Fruit fly (Drosophila melanogaster) whole organism, embryonic: ENCODE results near the gene Dhdds.

Experiments
- Aef1 ChIP-seq: fragments of 200-800 bp; sonication (Bioruptor generic); IDR thresholded peaks from 3 replicates; pipeline ENCODE4 v1.3.6; 2022; ENCODE audit warnings: missing biosample characterization, missing genetic modification characterization
- Asciz ChIP-seq: fragments of 200-800 bp; sonication (Bioruptor generic); optimal IDR thresholded peaks from 2 replicates; lab custom pipeline; 2017; ENCODE audit warnings: missing biosample characterization, mild to moderate bottlenecking, missing genetic modification characterization, missing genetic modification reagents
- Blimp-1 ChIP-seq: fragments of 200-800 bp; sonication (Bioruptor generic); optimal IDR thresholded peaks from 3 replicates; lab custom pipeline; 2018; ENCODE audit warnings: missing biosample characterization, missing genetic modification characterization, mild to moderate bottlenecking, moderate library complexity, missing genetic modification reagents
- CG11723 ChIP-seq: fragments of 200-800 bp; sonication (Bioruptor generic); optimal IDR thresholded peaks from 2 replicates; lab custom pipeline; 2017; ENCODE audit warnings: missing biosample characterization, mild to moderate bottlenecking, missing genetic modification characterization
- CG12219 ChIP-seq: fragments of 200-800 bp; sonication (Bioruptor generic); optimal IDR thresholded peaks from 3 replicates; lab custom pipeline; 2018; ENCODE audit warnings: missing biosample characterization, mild to moderate bottlenecking, missing genetic modification characterization
- CG1233 ChIP-seq: fragments of 200-800 bp; sonication (Bioruptor generic); optimal IDR thresholded peaks from 4 replicates; lab custom pipeline; 2018; ENCODE audit warnings: missing biosample characterization, mild to moderate bottlenecking, missing genetic modification characterization
- CG12942 ChIP-seq: fragments of 200-800 bp; sonication (Bioruptor generic); optimal IDR thresholded peaks from 3 replicates; lab custom pipeline; 2016; ENCODE audit warnings: missing biosample characterization, missing genetic modification characterization
- CG17612 ChIP-seq: fragments of 200-800 bp; sonication (Bioruptor generic); IDR thresholded peaks from 2 replicates; pipeline ENCODE4 v1.3.6; 2022; ENCODE audit warnings: missing biosample characterization, missing genetic modification characterization
- CG2116 ChIP-seq: fragments of 200-800 bp; sonication (Bioruptor generic); optimal IDR thresholded peaks from 3 replicates; lab custom pipeline; 2018; ENCODE audit warnings: missing biosample characterization, mild to moderate bottlenecking, missing genetic modification characterization
- CG31441 ChIP-seq: fragments of 200-800 bp; sonication (Bioruptor generic); IDR thresholded peaks from 2 replicates; pipeline ENCODE4 v1.3.6; 2022; ENCODE audit warnings: missing biosample characterization, missing genetic modification characterization
- CG32767 ChIP-seq: fragments of 200-800 bp; sonication (Bioruptor generic); IDR thresholded peaks from 2 replicates; pipeline ENCODE4 v1.3.6; 2022; ENCODE audit warnings: missing biosample characterization, missing genetic modification characterization
- CG3281 ChIP-seq: fragments of 200-800 bp; sonication (Bioruptor generic); optimal IDR thresholded peaks from 3 replicates; lab custom pipeline; 2017; ENCODE audit warnings: missing biosample characterization, mild to moderate bottlenecking, missing genetic modification characterization
- CG3407 ChIP-seq: fragments of 200-800 bp; sonication (Bioruptor generic); optimal IDR thresholded peaks from 2 replicates; lab custom pipeline; 2018; ENCODE audit warnings: missing biosample characterization, mild to moderate bottlenecking, missing genetic modification characterization
- CG43689 ChIP-seq: fragments of 200-800 bp; sonication (Bioruptor generic); IDR thresholded peaks from 2 replicates; pipeline ENCODE4 v1.3.6; 2022; ENCODE audit warnings: missing biosample characterization, missing genetic modification characterization
- CG4854 ChIP-seq: fragments of 200-800 bp; sonication (Bioruptor generic); optimal IDR thresholded peaks from 2 replicates; lab custom pipeline; 2016; ENCODE audit warnings: missing biosample characterization, missing genetic modification characterization, inconsistent platforms
- CG8089 ChIP-seq: fragments of 200-800 bp; sonication (Bioruptor generic); optimal IDR thresholded peaks from 3 replicates; lab custom pipeline; 2016; ENCODE audit warnings: missing biosample characterization, missing genetic modification characterization
- CG8478 ChIP-seq: fragments of >200 bp; optimal IDR thresholded peaks from 2 replicates; lab custom pipeline; 2018
- Dbx ChIP-seq: fragments of 200-800 bp; sonication (Bioruptor generic); IDR thresholded peaks from 3 replicates; pipeline ENCODE4 v1.3.6; 2022; ENCODE audit warnings: missing biosample characterization, missing genetic modification characterization
- Dref ChIP-seq: fragments of 200-800 bp; sonication (Bioruptor generic); IDR thresholded peaks from 2 replicates; pipeline ENCODE4 v1.3.6; 2022; ENCODE audit warnings: missing biosample characterization, missing genetic modification characterization
- H2.0 ChIP-seq: fragments of 200-800 bp; sonication (Bioruptor generic); IDR thresholded peaks from 2 replicates; pipeline ENCODE4 v1.3.6; 2022; ENCODE audit warnings: missing biosample characterization, missing genetic modification characterization
- Hr51 ChIP-seq, 2 experiments: fragments of 200-800 bp; sonication (Bioruptor generic); optimal IDR thresholded peaks; 2 replicates in 1 of 2; 3 replicates in 1 of 2; lab custom pipeline; 2016 to 2018; ENCODE audit warnings: missing biosample characterization in 2 of 2, missing genetic modification characterization in 2 of 2, mild to moderate bottlenecking in 1 of 2, moderate library complexity in 1 of 2
- Kr ChIP-seq: fragments of 200-800 bp; sonication (Bioruptor generic); optimal IDR thresholded peaks from 2 replicates; lab custom pipeline; 2017; ENCODE audit warnings: missing biosample characterization, mild to moderate bottlenecking, missing genetic modification characterization
- Mad ChIP-seq: fragments of 200-800 bp; sonication (Bioruptor generic); optimal IDR thresholded peaks from 2 replicates; lab custom pipeline; 2016; ENCODE audit warnings: missing biosample characterization, missing genetic modification characterization
- Meics ChIP-seq: fragments of 200-800 bp; sonication (Bioruptor generic); optimal IDR thresholded peaks from 2 replicates; lab custom pipeline; 2017; ENCODE audit warnings: missing biosample characterization, mild to moderate bottlenecking, missing genetic modification characterization
- Poxn ChIP-seq: fragments of 200-800 bp; sonication (Bioruptor generic); IDR thresholded peaks from 2 replicates; pipeline ENCODE4 v1.3.6; 2022; ENCODE audit warnings: missing biosample characterization, missing genetic modification characterization
- Six4 ChIP-seq: fragments of 200-800 bp; sonication (Bioruptor generic); optimal IDR thresholded peaks from 2 replicates; lab custom pipeline; 2016; ENCODE audit warnings: missing biosample characterization, missing genetic modification characterization
- Ssrp ChIP-seq: fragments of 200-800 bp; sonication (Bioruptor generic); optimal IDR thresholded peaks from 2 replicates; lab custom pipeline; 2018; ENCODE audit warnings: missing biosample characterization, mild to moderate bottlenecking, missing genetic modification characterization, moderate library complexity
- al ChIP-seq: fragments of 200-800 bp; sonication (Bioruptor generic); IDR thresholded peaks from 2 replicates; pipeline ENCODE4 v1.3.6; 2022; ENCODE audit warnings: missing biosample characterization, missing genetic modification characterization
- chm ChIP-seq: fragments of 200-800 bp; sonication (Bioruptor generic); IDR thresholded peaks from 2 replicates; pipeline ENCODE4 v1.3.6; 2022; ENCODE audit warnings: missing biosample characterization, missing genetic modification characterization
- ci ChIP-seq: fragments of 200-800 bp; sonication (Bioruptor generic); IDR thresholded peaks from 3 replicates; pipeline ENCODE4 v1.3.6; 2022; ENCODE audit warnings: missing biosample characterization, missing genetic modification characterization
- croc ChIP-seq: fragments of 200-800 bp; sonication (Bioruptor generic); conservative IDR thresholded peaks from 3 replicates; pipeline ENCODE4 v1.3.6; 2022; ENCODE audit warnings: missing biosample characterization, missing genetic modification characterization
- crp ChIP-seq, 2 experiments: fragments of 200-800 bp; sonication (Bioruptor generic); optimal IDR thresholded peaks; 2 replicates in 1 of 2; 3 replicates in 1 of 2; lab custom pipeline; 2017; ENCODE audit warnings: missing biosample characterization in 2 of 2, missing genetic modification characterization in 2 of 2, mild to moderate bottlenecking in 1 of 2, moderate library complexity in 1 of 2
- dm ChIP-seq: fragments of 200-800 bp; sonication (Bioruptor generic); optimal IDR thresholded peaks from 3 replicates; lab custom pipeline; 2016; ENCODE audit warnings: missing biosample characterization, missing genetic modification characterization
- ems ChIP-seq: fragments of 200-800 bp; sonication (Bioruptor generic); optimal IDR thresholded peaks from 3 replicates; lab custom pipeline; 2016; ENCODE audit warnings: missing biosample characterization, missing genetic modification characterization
- esg ChIP-seq: fragments of 200-800 bp; sonication (Bioruptor generic); conservative IDR thresholded peaks from 2 replicates; pipeline ENCODE4 v1.3.6; 2022; ENCODE audit warnings: missing biosample characterization, missing genetic modification characterization
- fd96Cb ChIP-seq: fragments of 200-800 bp; sonication (Bioruptor generic); optimal IDR thresholded peaks from 2 replicates; lab custom pipeline; 2018; ENCODE audit warnings: missing biosample characterization, mild to moderate bottlenecking, missing genetic modification characterization, moderate library complexity
- hkb ChIP-seq, 2 experiments: fragments of 200-800 bp in 1 of 2; fragments of >200 bp in 1 of 2; sonication (Bioruptor generic) in 1 of 2; IDR thresholded peaks in 1 of 2; optimal IDR thresholded peaks in 1 of 2; 2 replicates each; pipeline versions ENCODE4 v1.3.6 to Lab custom; 2017 to 2022; ENCODE audit warnings: missing biosample characterization in 1 of 2, missing genetic modification characterization in 1 of 2
- hth ChIP-seq: fragments of >200 bp; optimal IDR thresholded peaks from 2 replicates; lab custom pipeline; 2017; ENCODE audit warnings: inconsistent platforms
- inv ChIP-seq: fragments of 200-800 bp; sonication (Bioruptor generic); IDR thresholded peaks from 2 replicates; pipeline ENCODE4 v1.3.6; 2022; ENCODE audit warnings: missing biosample characterization, missing genetic modification characterization; ENCODE audit not compliant: partially characterized antibody
- kay ChIP-seq: fragments of 200-800 bp; sonication (Bioruptor generic); optimal IDR thresholded peaks from 2 replicates; lab custom pipeline; 2016; ENCODE audit warnings: missing biosample characterization, missing genetic modification characterization
- ken ChIP-seq: fragments of 200-800 bp; sonication (Bioruptor generic); IDR thresholded peaks from 3 replicates; pipeline ENCODE4 v1.3.6; 2022; ENCODE audit warnings: missing biosample characterization, missing genetic modification characterization
- pan ChIP-seq, 4 experiments: fragments of >200 bp in 3 of 4; fragments of 200-800 bp in 1 of 4; sonication (Bioruptor generic) in 1 of 4; optimal IDR thresholded peaks in 3 of 4; IDR thresholded peaks in 1 of 4; 2 replicates each; pipeline versions ENCODE4 v1.3.6 to Lab custom; 2017 to 2022; ENCODE audit warnings: missing biosample characterization in 2 of 4, missing genetic modification characterization in 2 of 4, mixed read lengths in 1 of 4
- pfk ChIP-seq: fragments of 200-800 bp; sonication (Bioruptor generic); optimal IDR thresholded peaks from 2 replicates; lab custom pipeline; 2018; ENCODE audit warnings: missing biosample characterization, mild to moderate bottlenecking, missing genetic modification characterization, moderate library complexity
- pnt ChIP-seq: fragments of 200-800 bp; sonication (Bioruptor generic); optimal IDR thresholded peaks from 3 replicates; lab custom pipeline; 2016; ENCODE audit warnings: missing biosample characterization, missing genetic modification characterization
- prd ChIP-seq, 3 experiments: fragments of >200 bp in 2 of 3; fragments of 200-800 bp in 1 of 3; sonication (Bioruptor generic) in 1 of 3; optimal IDR thresholded peaks in 2 of 3; IDR thresholded peaks in 1 of 3; 2 replicates in 2 of 3; 3 replicates in 1 of 3; pipeline versions ENCODE4 v1.3.6 to Lab custom; 2017 to 2022; ENCODE audit warnings: missing biosample characterization in 1 of 3, missing genetic modification characterization in 1 of 3
- psq ChIP-seq: fragments of 200-800 bp; sonication (Bioruptor generic); optimal IDR thresholded peaks from 2 replicates; lab custom pipeline; 2017; ENCODE audit warnings: missing biosample characterization, missing genetic modification characterization
- slou ChIP-seq: fragments of 200-800 bp; sonication (Bioruptor generic); optimal IDR thresholded peaks from 3 replicates; lab custom pipeline; 2016; ENCODE audit warnings: missing biosample characterization, missing genetic modification characterization
- sr ChIP-seq: fragments of 200-800 bp; sonication (Bioruptor generic); IDR thresholded peaks from 3 replicates; pipeline ENCODE4 v1.3.6; 2022; ENCODE audit warnings: missing biosample characterization, missing genetic modification characterization
- vvl ChIP-seq: fragments of 200-800 bp; sonication (Bioruptor generic); IDR thresholded peaks from 2 replicates; pipeline ENCODE4 v1.3.6; 2022; ENCODE audit warnings: missing biosample characterization, missing genetic modification characterization
- zfh1 ChIP-seq: fragments of 200-800 bp; sonication (Bioruptor generic); IDR thresholded peaks from 3 replicates; pipeline ENCODE4 v1.3.6; 2022; ENCODE audit warnings: missing biosample characterization, missing genetic modification characterization

Dhdds gene

DNA sequence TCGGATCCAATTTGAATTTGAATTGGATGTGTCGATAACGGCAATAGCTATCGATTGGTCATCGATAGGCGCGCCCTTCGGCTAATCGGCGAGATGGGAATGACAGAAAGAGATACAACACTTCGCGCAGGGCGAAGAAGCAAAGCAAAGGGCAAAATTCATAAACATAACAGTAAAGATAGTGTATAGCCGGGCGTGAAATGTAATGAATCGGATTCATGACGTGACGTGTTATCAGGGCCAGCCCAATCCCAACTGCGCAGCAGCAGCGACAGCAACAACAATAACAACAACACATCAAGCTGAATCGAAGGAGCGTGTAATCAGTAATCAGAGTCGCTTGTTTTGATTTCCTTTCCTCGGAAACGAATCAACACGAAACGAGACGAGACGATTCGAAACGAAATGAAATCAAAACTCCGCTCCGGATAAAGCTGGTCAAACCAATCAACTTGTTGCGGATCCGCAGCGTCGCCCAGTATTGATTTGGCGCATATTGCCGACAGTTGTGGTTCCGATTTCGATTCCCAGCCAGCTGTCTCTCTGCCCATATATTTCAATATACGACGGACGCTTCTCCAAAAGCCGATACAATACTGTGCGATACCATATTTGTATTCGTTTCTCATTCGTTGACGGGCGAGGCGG, 21.0 kb downstream of the Dhdds start, which contains the start of gene snz (continued):
- TF ChIP-seq CG2116: peak; percentile 87
- TF ChIP-seq fd96Cb (tag; lab: Kevin White, UChicago): no peak
- peak; percentile 88 for TF ChIP-seq Dref (GFP tag; lab: Robert Waterston, UW)
- TF ChIP-seq croc (GFP tag; lab: Robert Waterston, UW): no peak
- peak; percentile 67 for TF ChIP-seq pfk (GFP tag; lab: Kevin White, UChicago)
- TF ChIP-seq Hr51 (GFP tag; optimal IDR thresholded peaks at IDR 0.05; lab: Kevin White, UChicago): no peak
- TF ChIP-seq Aef1: no peak
- TF ChIP-seq CG12219 (GFP tag; lab: Kevin White, UChicago): no peak
- no peak for TF ChIP-seq prd (optimal IDR thresholded peaks at IDR 0.05; lab: Kevin White, UChicago)
- TF ChIP-seq prd (GFP tag; IDR thresholded peaks at IDR 0.05; lab: Robert Waterston, UW): peak; percentile 5; the same call in 1 of the 3 replicates
- no peak for TF ChIP-seq H2.0 (GFP tag; lab: Robert Waterston, UW)
- no peak for TF ChIP-seq Mad (GFP tag; lab: Kevin White, UChicago)
- no peak for TF ChIP-seq chm (GFP tag; lab: Robert Waterston, UW)
- TF ChIP-seq Blimp-1: no peak
- no peak for TF ChIP-seq pnt (GFP tag; lab: Kevin White, UChicago)
- TF ChIP-seq esg (GFP tag; lab: Robert Waterston, UW): no peak
- TF ChIP-seq CG3281 (GFP tag; lab: Kevin White, UChicago): no peak
- peak; percentile 48; the same call in 1 of the 2 replicates for TF ChIP-seq inv (GFP tag; lab: Robert Waterston, UW)
- no peak for TF ChIP-seq CG12942 (GFP tag; lab: Kevin White, UChicago)
- TF ChIP-seq kay (GFP tag; lab: Kevin White, UChicago): no peak
- TF ChIP-seq al: no peak
- TF ChIP-seq ci (GFP tag; lab: Robert Waterston, UW): 0 out of 3 replicates have a peak, but pooled peaks have one; percentile 26
- no peak for TF ChIP-seq CG8089
- no peak for TF ChIP-seq Six4
- TF ChIP-seq Dbx: 0 out of 3 replicates have a peak, but pooled peaks have one; percentile 5
- TF ChIP-seq Ssrp: no peak
- no peak for TF ChIP-seq Poxn (GFP tag; lab: Robert Waterston, UW)
- no peak for TF ChIP-seq CG8478 (lab: Kevin White, UChicago)
- TF ChIP-seq ken: no peak
- 0 out of 3 replicates have a peak, but pooled peaks have one; percentile 27 for TF ChIP-seq zfh1 (GFP tag; lab: Robert Waterston, UW)
- no peak for TF ChIP-seq ems (GFP tag; lab: Kevin White, UChicago)
- TF ChIP-seq sr (GFP tag; lab: Robert Waterston, UW): no peak
- TF ChIP-seq hth (lab: Kevin White, UChicago): no peak
- TF ChIP-seq CG11723 (GFP tag; lab: Kevin White, UChicago): no peak
- no peak for TF ChIP-seq CG3407 (GFP tag; lab: Kevin White, UChicago)
- TF ChIP-seq CG1233 (GFP tag; lab: Kevin White, UChicago): no peak
- TF ChIP-seq vvl: no peak
- TF ChIP-seq psq (GFP tag; lab: Kevin White, UChicago): no peak
- TF ChIP-seq slou (GFP tag; lab: Kevin White, UChicago): no peak
- TF ChIP-seq CG43689 (GFP tag; lab: Robert Waterston, UW): no peak
- no peak for TF ChIP-seq Kr (GFP tag; lab: Kevin White, UChicago)
- TF ChIP-seq CG31441 (GFP tag; lab: Robert Waterston, UW): no peak
- no peak for TF ChIP-seq CG17612 (GFP tag; lab: Robert Waterston, UW)
- TF ChIP-seq CG4854 (GFP tag; lab: Kevin White, UChicago): no peak
- no peak for TF ChIP-seq dm (GFP tag; lab: Kevin White, UChicago)
- TF ChIP-seq pan (optimal IDR thresholded peaks at IDR 0.05; lab: Kevin White, UChicago): no peak
- TF ChIP-seq pan (GFP tag; optimal IDR thresholded peaks at IDR 0.05 in 1 of 2, IDR thresholded peaks at IDR 0.05 in 1 of 2): peak in 1 of 2 experiments; percentile 19
- no peak for TF ChIP-seq CG32767 (GFP tag; lab: Robert Waterston, UW)
- TF ChIP-seq Asciz (GFP tag; lab: Kevin White, UChicago): no peak
- TF ChIP-seq Meics (GFP tag; lab: Kevin White, UChicago): no peak
- peak in 1 of 2 experiments; percentile 0 for TF ChIP-seq crp (GFP tag; optimal IDR thresholded peaks at IDR 0.05; lab: Kevin White, UChicago)
- no peak for TF ChIP-seq hkb (optimal IDR thresholded peaks at IDR 0.05; lab: Kevin White, UChicago)
- TF ChIP-seq hkb (GFP tag; IDR thresholded peaks at IDR 0.05; lab: Robert Waterston, UW): no peak
